Worm (Caenorhabditis elegans): Measurements from ENCODE around the gene tsn-1.

The tsn-1 gene

ce11 chrII:4745281-4745680 is 38.7 kb downstream of the tsn-1 start:
- peak; percentile 85 for TF ChIP-seq sma-3 (GFP tag; optimal IDR thresholded peaks at IDR 0.05)
- TF ChIP-seq lin-39 (tag; optimal IDR thresholded peaks at IDR 0.05), result no peak
- no peak for TF ChIP-seq C34F6.9 (tag; optimal IDR thresholded peaks at IDR 0.05)
- peak; percentile 33 for TF ChIP-seq gmeb-1 (tag; optimal IDR thresholded peaks at IDR 0.05)
- peak; percentile 13 for TF ChIP-seq nhr-129 (tag; optimal IDR thresholded peaks at IDR 0.05)
- no peak for TF ChIP-seq ama-1 (optimal IDR thresholded peaks at IDR 0.05)
- peak; percentile 39 for TF ChIP-seq fos-1 (tag; optimal IDR thresholded peaks at IDR 0.05)
- TF ChIP-seq blmp-1 (tag; optimal IDR thresholded peaks at IDR 0.05; ENCODE audit: insufficient read depth), result peak; percentile 88
- peak; percentile 43 for TF ChIP-seq nhr-11 (tag; optimal IDR thresholded peaks at IDR 0.05)
- TF ChIP-seq crh-2 (tag; optimal IDR thresholded peaks at IDR 0.05), result peak; percentile 44
- TF ChIP-seq zag-1 (tag; optimal IDR thresholded peaks at IDR 0.05), result no peak
- TF ChIP-seq unc-39 (tag; optimal IDR thresholded peaks at IDR 0.05), result no peak
- TF ChIP-seq ztf-4 (tag; optimal IDR thresholded peaks at IDR 0.05), result peak; percentile 50
- peak; percentile 78 for TF ChIP-seq egl-27 (tag; optimal IDR thresholded peaks at IDR 0.05)
- TF ChIP-seq nhr-25 (tag; optimal IDR thresholded peaks at IDR 0.05), result peak; percentile 80
- peak in 1 of 2 experiments; percentile 2 for TF ChIP-seq mdl-1 (tag; optimal IDR thresholded peaks at IDR 0.05)
- TF ChIP-seq ztf-1 (GFP tag; conservative IDR thresholded peaks at IDR 0.05), result no peak
- TF ChIP-seq unc-62 (GFP tag; optimal IDR thresholded peaks at IDR 0.05), result no peak
- peak; percentile 90 for TF ChIP-seq nhr-21 (tag; optimal IDR thresholded peaks at IDR 0.05)
- peak in 1 of 2 experiments; percentile 37 for TF ChIP-seq lsy-2 (tag; optimal IDR thresholded peaks at IDR 0.05)
- TF ChIP-seq sma-9 (GFP tag; optimal IDR thresholded peaks at IDR 0.05), result peak; percentile 96
- TF ChIP-seq sma-9 (tag; optimal IDR thresholded peaks at IDR 0.05), result peak; percentile 3

ce11 chrII:4747063-4747462 is 40.4 kb downstream of the tsn-1 start:
- TF ChIP-seq dmd-4 (tag; optimal IDR thresholded peaks at IDR 0.05), result no peak
- peak; percentile 12 for TF ChIP-seq sma-3 (GFP tag; optimal IDR thresholded peaks at IDR 0.05)
- TF ChIP-seq ztf-4 (tag; optimal IDR thresholded peaks at IDR 0.05), result no peak
- TF ChIP-seq lsy-2 (tag; optimal IDR thresholded peaks at IDR 0.05), result peak in 1 of 2 experiments; percentile 4
- peak; percentile 40 for TF ChIP-seq sma-9 (GFP tag; optimal IDR thresholded peaks at IDR 0.05)
- TF ChIP-seq sma-9 (tag; optimal IDR thresholded peaks at IDR 0.05), result no peak
- no peak for TF ChIP-seq skn-1 (tag; optimal IDR thresholded peaks at IDR 0.05)
- no peak for TF ChIP-seq crh-2 (tag; optimal IDR thresholded peaks at IDR 0.05)
- peak; percentile 33 for TF ChIP-seq nhr-21 (tag; optimal IDR thresholded peaks at IDR 0.05)
- TF ChIP-seq nhr-25 (tag; optimal IDR thresholded peaks at IDR 0.05), result peak; percentile 18

DNA sequence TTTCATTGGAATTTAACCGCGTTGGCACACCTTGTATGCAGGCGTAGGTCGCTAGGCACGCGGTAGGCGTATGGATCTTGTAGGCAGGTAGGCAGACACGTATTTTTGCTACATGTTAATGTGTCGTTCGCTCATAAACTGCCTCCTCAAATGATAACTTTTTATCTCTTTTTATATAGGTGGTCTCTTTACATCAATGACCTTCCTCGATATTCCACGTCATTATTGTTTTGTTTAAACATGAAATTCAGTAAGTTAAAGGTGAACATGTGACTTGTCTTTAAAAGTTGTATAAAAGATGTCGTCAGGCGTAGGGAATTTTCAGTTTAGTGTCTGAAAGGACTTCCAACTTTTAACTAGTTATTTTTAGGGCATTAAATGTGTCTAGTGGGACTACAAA is 41.1 kb downstream of the tsn-1 start:
- peak; percentile 31 for TF ChIP-seq sma-9 (GFP tag; optimal IDR thresholded peaks at IDR 0.05)
- no peak for TF ChIP-seq sma-9 (tag; optimal IDR thresholded peaks at IDR 0.05)
- no peak for TF ChIP-seq nhr-10 (tag; optimal IDR thresholded peaks at IDR 0.05)
- peak; percentile 69 for TF ChIP-seq crh-2 (tag; optimal IDR thresholded peaks at IDR 0.05)
- peak; percentile 28 for TF ChIP-seq nhr-25 (tag; optimal IDR thresholded peaks at IDR 0.05)
- TF ChIP-seq unc-55 (GFP tag; optimal IDR thresholded peaks at IDR 0.05), result no peak
- TF ChIP-seq gmeb-1 (tag; optimal IDR thresholded peaks at IDR 0.05), result peak; percentile 28
- no peak for TF ChIP-seq ZK546.5 (tag; optimal IDR thresholded peaks at IDR 0.05)

DNA sequence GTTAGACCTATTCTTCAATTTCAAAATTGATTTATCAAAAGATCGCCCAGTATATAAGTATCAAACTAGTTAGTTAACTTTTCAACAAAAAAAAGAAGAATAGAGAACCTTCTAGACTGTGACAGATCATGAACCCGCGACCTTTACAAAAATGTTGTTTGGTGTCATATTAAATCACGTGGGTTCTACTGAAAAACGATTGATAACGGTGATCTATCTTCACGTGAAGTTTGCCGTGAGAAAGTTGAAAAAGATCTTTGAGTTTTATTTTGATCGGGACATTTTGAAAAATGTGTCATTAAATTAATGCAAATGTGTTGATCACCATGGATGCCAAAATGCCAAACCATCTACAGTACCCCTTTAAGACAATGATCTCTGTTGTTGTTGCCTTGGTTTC is 41.8 kb downstream of the tsn-1 start:
- TF ChIP-seq crh-2 (tag; optimal IDR thresholded peaks at IDR 0.05) (no peak), nhr-77 (tag; optimal IDR thresholded peaks at IDR 0.05) (no peak), nhr-25 (tag; optimal IDR thresholded peaks at IDR 0.05) (peak; percentile 55), unc-55 (GFP tag; optimal IDR thresholded peaks at IDR 0.05) (no peak), R02D3.7 (tag; optimal IDR thresholded peaks at IDR 0.05) (no peak), elt-3 (tag; optimal IDR thresholded peaks at IDR 0.05) (no peak), alr-1 (tag; optimal IDR thresholded peaks at IDR 0.05) (no peak), elt-1 (tag; optimal IDR thresholded peaks at IDR 0.05) (no peak), C34F6.9 (tag; optimal IDR thresholded peaks at IDR 0.05) (no peak), mdl-1 (tag; optimal IDR thresholded peaks at IDR 0.05) (no peak), zag-1 (tag; optimal IDR thresholded peaks at IDR 0.05) (no peak), ceh-16 (tag; optimal IDR thresholded peaks at IDR 0.05) (no peak), dmd-4 (tag; optimal IDR thresholded peaks at IDR 0.05) (no peak), blmp-1 (tag; optimal IDR thresholded peaks at IDR 0.05; ENCODE audit: insufficient read depth) (peak; percentile 21), lin-11 (tag; optimal IDR thresholded peaks at IDR 0.05) (no peak), ztf-1 (GFP tag; conservative IDR thresholded peaks at IDR 0.05) (no peak), lsy-2 (tag; optimal IDR thresholded peaks at IDR 0.05) (no peak), lin-39 (tag; optimal IDR thresholded peaks at IDR 0.05) (no peak), egl-27 (tag; optimal IDR thresholded peaks at IDR 0.05) (no peak), nhr-11 (tag; optimal IDR thresholded peaks at IDR 0.05) (no peak), sma-3 (GFP tag; optimal IDR thresholded peaks at IDR 0.05) (peak; percentile 43), aly-2 (tag; optimal IDR thresholded peaks at IDR 0.05) (no peak), ztf-4 (tag; optimal IDR thresholded peaks at IDR 0.05) (no peak), ZK546.5 (tag; optimal IDR thresholded peaks at IDR 0.05) (no peak), mbf-1 (tag; optimal IDR thresholded peaks at IDR 0.05) (no peak), unc-62 (GFP tag; optimal IDR thresholded peaks at IDR 0.05) (no peak), fos-1 (tag; optimal IDR thresholded peaks at IDR 0.05) (no peak), mab-5 (tag; optimal IDR thresholded peaks at IDR 0.05) (no peak), ztf-11 (tag; optimal IDR thresholded peaks at IDR 0.05) (no peak), sma-9 (GFP tag; optimal IDR thresholded peaks at IDR 0.05) (peak; percentile 44), sma-9 (tag; optimal IDR thresholded peaks at IDR 0.05) (no peak), lin-13 (GFP tag; optimal IDR thresholded peaks at IDR 0.05) (no peak), Y55F3AM.14 (GFP tag; optimal IDR thresholded peaks at IDR 0.05) (no peak), nhr-237 (tag; optimal IDR thresholded peaks at IDR 0.05) (no peak), F13H6.1 (tag; optimal IDR thresholded peaks at IDR 0.05) (no peak), unc-39 (tag; optimal IDR thresholded peaks at IDR 0.05) (no peak), snpc-4 (tag; optimal IDR thresholded peaks at IDR 0.05) (no peak), skn-1 (tag; optimal IDR thresholded peaks at IDR 0.05) (no peak), nhr-21 (tag; optimal IDR thresholded peaks at IDR 0.05) (peak; percentile 54)

Measured in whole organism, L2 larva.